Worm (Caenorhabditis elegans) whole organism, late embryonic: Measurements from ENCODE around the gene nhr-7.

ENCODE experiments used
- ama-1 ChIP-seq: fragments of 150-350 bp; optimal IDR thresholded peaks from 2 replicates; lab custom pipeline; 2014
- ceh-9 ChIP-seq: sonication (generic microtip); optimal IDR thresholded peaks from 2 replicates; lab custom pipeline; 2016; ENCODE audit warnings: mild to moderate bottlenecking, missing genetic modification characterization, inconsistent platforms, missing compliant biosample characterization
- che-1 ChIP-seq: sonication (generic microtip); optimal IDR thresholded peaks from 2 replicates; lab custom pipeline; 2016; ENCODE audit warnings: mild to moderate bottlenecking, missing genetic modification characterization, missing compliant biosample characterization
- elt-2 ChIP-seq: sonication (generic microtip); optimal IDR thresholded peaks from 2 replicates; lab custom pipeline; 2016; ENCODE audit warnings: missing genetic modification reagents, missing genetic modification characterization, missing compliant biosample characterization
- eyg-1 ChIP-seq: sonication (generic microtip); optimal IDR thresholded peaks from 2 replicates; lab custom pipeline; 2016; ENCODE audit warnings: missing genotype, missing genetic modification characterization, missing compliant biosample characterization
- gmeb-2 ChIP-seq: sonication (generic microtip); optimal IDR thresholded peaks from 2 replicates; lab custom pipeline; 2016; ENCODE audit warnings: missing genetic modification characterization, inconsistent platforms, missing compliant biosample characterization
- hlh-13 ChIP-seq: fragments of 200-800 bp; sonication (Bioruptor generic); optimal IDR thresholded peaks from 2 replicates; lab custom pipeline; 2018; ENCODE audit warnings: mild to moderate bottlenecking, missing genetic modification characterization, missing compliant biosample characterization
- hlh-15 ChIP-seq: sonication (generic microtip); optimal IDR thresholded peaks from 2 replicates; lab custom pipeline; 2016; ENCODE audit warnings: missing genetic modification characterization, missing compliant biosample characterization
- hlh-30 ChIP-seq: sonication (generic microtip); optimal IDR thresholded peaks from 2 replicates; lab custom pipeline; 2017; ENCODE audit warnings: antibody characterized with exemption, missing genetic modification characterization, missing compliant biosample characterization; ENCODE audit not compliant: insufficient read depth
- pag-3 ChIP-seq: sonication (generic microtip); optimal IDR thresholded peaks from 2 replicates; lab custom pipeline; 2016; ENCODE audit warnings: missing compliant biosample characterization, missing genetic modification characterization, borderline replicate concordance
- pax-1 ChIP-seq: fragments of 150-350 bp; optimal IDR thresholded peaks from 2 replicates; lab custom pipeline; 2014; ENCODE audit warnings: missing biosample characterization, missing genetic modification characterization
- pqm-1 ChIP-seq: sonication (generic microtip); optimal IDR thresholded peaks from 2 replicates; lab custom pipeline; 2016; ENCODE audit warnings: missing genetic modification characterization, missing compliant biosample characterization
- sox-2 ChIP-seq: fragments of 200-800 bp; sonication (Bioruptor generic); IDR thresholded peaks from 2 replicates; pipeline ENCODE4 v1.3.6; 2022; ENCODE audit warnings: missing genetic modification reagents, missing genetic modification characterization, missing compliant biosample characterization
- unc-86 ChIP-seq: sonication (generic microtip); optimal IDR thresholded peaks from 2 replicates; lab custom pipeline; 2016; ENCODE audit warnings: missing genetic modification characterization, missing compliant biosample characterization

ce11 chrIV:11225206-11225605, 46.0 kb downstream of the nhr-7 start, which contains the start of gene col-125:
- TF ChIP-seq che-1 (tag; lab: Kevin White, UChicago): no peak
- no peak for TF ChIP-seq pqm-1 (tag; lab: Kevin White, UChicago)
- TF ChIP-seq sox-2: no peak
- TF ChIP-seq eyg-1 (tag; lab: Kevin White, UChicago): no peak
- TF ChIP-seq pax-1: no peak
- TF ChIP-seq hlh-13 (GFP tag; lab: Kevin White, UChicago): no peak
- no peak for TF ChIP-seq gmeb-2 (tag; lab: Kevin White, UChicago)
- TF ChIP-seq elt-2: no peak
- no peak for TF ChIP-seq unc-86
- TF ChIP-seq ama-1 (lab: Kevin White, UChicago): no peak
- TF ChIP-seq hlh-15: no peak
- no peak for TF ChIP-seq hlh-30 (tag; lab: Kevin White, UChicago)
- TF ChIP-seq ceh-9 (tag; lab: Kevin White, UChicago): no peak
- no peak for TF ChIP-seq pag-3 (tag; lab: Kevin White, UChicago)
